Worm (Caenorhabditis elegans): ENCODE measurements around the gene ztf-9.

- no peak for TF ChIP-seq flt-1 (GFP tag; IDR thresholded peaks at IDR 0.05)
- no peak for TF ChIP-seq med-1 (GFP tag; optimal IDR thresholded peaks at IDR 0.05; ENCODE audit: insufficient read depth)
- peak; percentile 41; the same call in 1 of the 2 replicates for TF ChIP-seq T22C8.4 (GFP tag; IDR thresholded peaks at IDR 0.05)
- no peak for TF ChIP-seq klf-2 (GFP tag; conservative IDR thresholded peaks at IDR 0.05)
These were observed 12.4 kb upstream of the ztf-9 start for ce11 chrV:9704399-9704798.

Data from whole organism, midembryonic.